Fruit fly (Drosophila melanogaster): ENCODE results near the gene CG16734.

The CG16734 gene

DNA sequence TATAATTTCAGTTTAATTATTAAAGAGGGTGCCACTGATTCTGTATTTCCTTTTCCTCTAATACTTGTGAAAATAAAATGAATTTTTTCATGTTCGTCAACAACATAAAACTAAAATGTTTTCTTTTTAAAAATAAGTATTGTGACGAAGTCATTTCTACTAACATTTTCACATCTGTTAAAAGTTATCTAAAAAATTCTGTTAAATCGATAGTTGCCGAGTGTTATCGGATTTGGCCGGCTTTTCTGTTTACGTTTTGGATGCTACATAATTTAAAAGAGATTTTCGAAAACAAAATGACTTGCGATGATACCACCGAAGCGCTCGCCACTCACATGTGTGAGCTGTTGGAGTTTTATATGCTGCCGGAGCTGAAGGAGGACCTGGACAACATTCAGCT is at the start of gene CG16734:
Gene CG16734, plus strand, starts transcription at position 255 of the 400 bp plus-strand sequence.
- no peak for TF ChIP-seq CG17801 (GFP tag; optimal IDR thresholded peaks at IDR 0.05; ENCODE audit: partially characterized antibody)

DNA sequence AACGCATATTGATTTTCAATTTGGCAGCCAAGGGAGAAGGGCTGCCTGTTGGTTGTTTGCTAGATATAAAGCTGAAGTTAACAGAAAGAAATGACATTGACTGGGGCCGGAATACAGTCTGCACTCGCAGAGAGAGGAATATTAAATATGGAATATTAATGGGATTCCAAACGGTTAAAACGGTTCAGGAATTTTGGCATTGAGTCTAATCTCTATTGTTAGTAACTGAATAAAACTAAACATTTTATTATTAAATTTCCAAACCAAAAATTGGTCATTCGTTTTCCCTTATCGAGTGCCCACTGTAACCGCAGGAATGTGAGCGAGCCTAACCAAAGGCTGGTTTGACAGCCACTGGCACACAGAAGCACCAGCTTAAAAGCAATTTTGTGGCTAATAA is 41.8 kb upstream of the CG16734 start:
- TF ChIP-seq CG17801 (GFP tag; optimal IDR thresholded peaks at IDR 0.05; ENCODE audit: partially characterized antibody) = no peak

DNA sequence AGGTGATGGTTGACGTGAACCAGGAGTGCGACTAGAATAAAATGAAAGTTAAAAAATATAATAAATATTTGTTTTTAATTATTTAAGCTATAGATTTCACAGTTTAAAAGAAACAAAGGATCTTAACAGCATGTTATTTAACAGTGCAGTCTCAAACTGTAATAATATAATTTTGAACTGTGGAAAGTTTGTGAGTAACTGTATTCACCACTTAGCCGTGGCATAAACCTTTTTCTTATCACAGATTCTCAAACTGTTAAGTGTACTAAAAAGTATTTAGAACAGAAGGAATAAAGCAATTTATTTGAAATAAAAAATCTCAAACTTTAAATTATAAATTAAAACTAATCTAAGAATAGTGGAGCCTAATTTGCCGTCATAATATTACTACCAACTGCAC is 40.6 kb upstream of the CG16734 start:
- TF ChIP-seq CG17801 (GFP tag; optimal IDR thresholded peaks at IDR 0.05; ENCODE audit: partially characterized antibody) = no peak

DNA sequence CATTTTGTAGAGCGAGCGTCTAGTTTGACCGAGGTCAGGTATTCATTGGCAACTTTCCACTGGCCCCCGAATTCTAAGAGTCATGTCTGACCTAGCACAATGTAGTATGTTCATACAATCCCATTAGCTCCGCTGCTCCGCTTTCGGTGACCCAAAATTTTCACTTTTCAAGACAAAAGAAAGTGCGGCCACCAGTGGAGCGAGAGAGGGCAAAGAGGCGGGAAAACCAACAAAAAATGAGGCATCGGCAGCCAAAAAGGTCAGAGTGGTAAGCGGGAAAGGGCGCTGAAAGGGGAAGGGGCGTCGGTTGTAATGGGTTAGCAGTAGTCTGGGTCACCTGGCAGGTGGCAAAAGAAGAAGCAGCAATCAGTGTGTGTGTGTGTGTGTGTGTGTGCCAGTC is 39.3 kb upstream of the CG16734 start:
- no peak for TF ChIP-seq CG17801 (GFP tag; optimal IDR thresholded peaks at IDR 0.05; ENCODE audit: partially characterized antibody)

DNA sequence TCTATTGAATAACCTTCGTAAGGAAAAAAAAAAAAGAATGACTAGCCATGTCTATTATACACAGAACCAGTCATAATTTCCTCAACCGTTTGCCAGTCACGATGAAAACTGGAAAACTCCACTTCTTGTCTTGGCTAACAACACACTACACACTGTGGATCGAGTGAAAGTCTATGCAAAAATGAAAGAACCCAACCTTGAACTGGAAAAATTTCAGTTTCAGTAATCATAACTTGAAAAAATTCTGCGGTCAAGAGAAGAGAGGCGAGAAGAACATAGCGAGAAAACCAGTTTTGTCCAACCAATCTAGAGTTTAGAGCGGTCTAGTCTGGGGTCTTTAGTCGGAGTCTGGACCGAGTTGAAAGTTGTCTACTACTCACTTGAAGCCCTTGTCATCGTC is 37.2 kb upstream of the CG16734 start:
- no peak for TF ChIP-seq CG17801 (GFP tag; optimal IDR thresholded peaks at IDR 0.05; ENCODE audit: partially characterized antibody)

DNA sequence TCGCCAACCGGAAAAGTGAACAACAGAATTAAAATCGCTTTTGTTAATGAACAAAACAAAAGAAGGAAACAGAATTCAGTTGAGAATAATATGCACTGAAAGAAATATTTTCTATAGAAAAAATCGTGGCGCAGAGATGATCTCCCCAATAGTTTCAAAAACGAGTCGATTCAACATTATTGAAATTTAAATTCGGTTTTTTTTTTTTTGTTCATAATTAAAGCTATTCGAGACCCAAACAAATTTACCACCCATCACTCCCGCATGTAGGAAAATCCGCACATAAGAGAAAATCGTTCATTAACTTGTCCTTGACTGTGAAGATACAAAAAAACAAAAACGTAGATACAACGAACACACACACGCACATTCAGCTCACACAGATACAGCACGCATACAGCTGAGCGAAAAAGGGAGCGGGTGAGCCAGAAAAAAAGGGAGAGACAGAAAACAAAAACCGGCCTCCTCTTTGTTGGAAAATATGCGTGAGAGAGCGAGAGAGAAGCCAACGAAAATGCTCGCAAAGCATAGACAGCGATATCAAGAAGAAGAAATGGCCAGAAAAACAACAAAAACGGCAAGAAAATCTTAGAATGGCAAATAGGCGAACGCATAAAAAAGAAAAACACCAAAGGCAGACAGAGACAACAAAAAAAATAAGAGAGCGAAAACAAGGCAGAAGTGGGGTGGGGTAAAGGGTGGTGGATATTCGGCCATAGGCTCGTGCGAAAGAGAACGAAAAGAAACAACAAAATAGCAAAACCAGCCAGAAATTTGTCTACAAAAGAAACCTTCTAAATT is 34.6 kb upstream of the CG16734 start:
- no peak for TF ChIP-seq CG17801 (GFP tag; optimal IDR thresholded peaks at IDR 0.05; ENCODE audit: partially characterized antibody)

DNA sequence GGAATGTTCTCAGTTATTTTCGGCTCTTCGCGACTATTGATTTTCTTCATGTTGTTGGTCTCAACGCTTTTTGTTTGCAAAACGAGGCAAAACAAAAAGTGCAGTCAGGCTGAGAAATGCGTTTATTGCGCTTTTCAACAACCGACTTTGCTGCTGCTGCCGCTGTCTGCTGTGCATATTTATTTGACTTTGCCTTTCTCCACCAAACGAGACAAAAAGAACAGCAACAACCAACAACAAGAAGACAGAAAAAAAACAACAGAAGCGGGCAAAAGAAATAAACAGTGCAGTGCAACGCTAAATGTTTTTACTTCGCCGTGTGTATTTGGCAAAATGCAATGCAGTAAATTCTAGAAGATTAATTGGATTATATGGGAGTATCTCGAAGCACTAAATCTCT is 32.5 kb upstream of the CG16734 start:
- TF ChIP-seq CG17801 (GFP tag; optimal IDR thresholded peaks at IDR 0.05; ENCODE audit: partially characterized antibody) = peak; percentile 81

DNA sequence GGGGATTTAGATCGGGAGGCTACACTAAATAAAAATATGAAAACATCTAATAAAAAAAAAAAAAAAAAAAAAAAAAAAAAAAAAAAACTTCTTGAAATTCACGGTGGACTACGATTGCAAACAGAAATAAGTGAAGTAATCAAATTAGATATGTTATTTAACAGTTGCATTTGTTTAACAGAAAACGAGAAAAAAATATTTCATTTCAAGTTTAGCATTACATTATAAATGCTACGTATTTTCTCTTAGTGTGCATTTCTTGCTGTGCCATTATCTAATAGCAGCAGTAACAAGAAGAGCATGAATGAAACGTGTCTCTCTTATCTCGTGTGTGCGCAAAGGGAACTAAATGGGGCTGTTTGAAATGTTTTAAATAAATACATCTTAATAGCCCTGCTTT is 30.0 kb upstream of the CG16734 start:
- TF ChIP-seq CG17801 (GFP tag; optimal IDR thresholded peaks at IDR 0.05; ENCODE audit: partially characterized antibody) = peak; percentile 12

DNA sequence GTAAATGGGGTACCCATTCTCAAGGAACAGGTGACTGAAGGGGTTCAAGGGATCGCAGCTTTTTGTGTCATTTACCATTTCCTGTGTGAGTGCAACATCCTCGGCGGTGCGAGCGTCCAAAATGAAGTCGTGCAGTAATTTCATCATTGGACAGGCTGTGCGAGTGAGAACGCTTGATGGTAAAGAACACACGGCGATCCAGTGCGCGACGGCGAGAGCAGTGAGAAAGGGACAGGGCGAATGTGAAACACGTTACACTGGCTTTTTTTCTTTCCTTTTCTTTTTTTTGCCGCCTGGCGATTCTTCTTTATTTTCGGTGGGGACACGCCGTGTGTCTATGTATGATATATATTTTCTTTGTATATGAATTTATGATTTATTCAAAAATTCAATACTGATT is 28.7 kb upstream of the CG16734 start:
- TF ChIP-seq CG17801 (GFP tag; optimal IDR thresholded peaks at IDR 0.05; ENCODE audit: partially characterized antibody) = no peak

DNA sequence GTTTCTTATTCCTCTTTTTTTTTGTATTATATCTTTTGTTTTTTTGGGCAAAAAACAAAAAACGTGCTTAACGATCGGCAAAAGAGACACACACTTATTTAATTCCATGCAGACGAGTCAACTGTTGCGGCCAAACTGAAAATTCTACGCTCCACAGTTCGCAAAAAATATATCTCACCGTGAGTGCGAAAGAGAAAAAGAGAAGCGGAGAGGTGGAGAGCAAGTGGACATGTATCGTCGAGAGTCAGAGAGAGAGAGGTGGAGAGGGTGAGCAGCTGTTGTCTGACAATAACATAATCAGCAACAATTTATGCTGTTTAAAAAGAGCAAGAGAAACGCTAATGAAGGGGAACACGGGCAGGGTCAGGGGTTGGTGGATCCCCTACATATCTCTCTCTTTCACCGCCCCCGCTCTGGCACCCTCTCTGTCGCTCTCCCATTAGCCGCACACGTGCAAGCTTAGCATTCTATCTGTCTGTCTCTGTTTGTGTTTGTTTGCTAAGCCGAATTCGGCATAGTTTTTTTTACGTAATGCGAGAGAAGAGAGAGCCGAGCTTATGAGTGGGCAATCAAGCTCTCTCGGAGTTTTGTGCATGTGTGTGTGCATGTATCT is 28.0 kb upstream of the CG16734 start:
- peak; percentile 91 for TF ChIP-seq CG17801 (GFP tag; optimal IDR thresholded peaks at IDR 0.05; ENCODE audit: partially characterized antibody)

DNA sequence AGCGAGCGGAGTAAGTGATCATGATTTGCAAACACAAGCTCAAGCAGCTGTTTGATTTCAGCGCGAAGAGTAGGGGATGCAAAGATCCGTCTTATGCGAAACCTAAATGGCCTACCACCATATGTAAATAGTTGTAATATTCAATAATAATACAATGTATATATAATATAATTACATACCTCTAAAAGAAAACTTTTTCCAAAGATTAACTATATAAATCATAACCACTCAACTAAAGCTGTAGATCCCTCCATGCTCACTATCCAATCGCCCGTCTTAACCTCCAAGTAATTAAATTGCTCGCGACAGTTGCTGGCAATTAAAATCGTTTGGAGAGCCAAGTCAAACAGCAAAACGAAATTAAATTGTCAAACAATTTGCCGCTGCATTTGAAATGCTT is 27.5 kb upstream of the CG16734 start:
- TF ChIP-seq CG17801 (GFP tag; optimal IDR thresholded peaks at IDR 0.05; ENCODE audit: partially characterized antibody) = peak; percentile 86

DNA sequence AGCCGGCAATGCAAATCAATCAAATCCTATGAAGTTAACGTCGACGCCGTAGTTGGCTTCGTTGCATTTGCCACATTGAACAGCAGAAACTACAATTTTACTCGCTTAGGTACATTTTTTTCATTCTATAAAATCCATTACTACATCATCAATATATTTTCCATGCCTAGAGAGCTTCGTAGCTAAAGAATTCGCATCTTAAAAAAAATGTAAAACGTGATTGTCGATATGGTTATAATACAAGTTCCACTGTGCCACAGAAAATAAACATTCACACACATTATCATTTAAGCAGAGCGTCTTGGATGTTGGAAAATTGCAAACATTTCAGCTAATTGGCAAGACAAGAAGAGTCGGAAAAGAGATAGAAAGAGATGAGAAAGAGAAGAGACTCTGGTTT is 26.9 kb upstream of the CG16734 start:
- TF ChIP-seq CG17801 (GFP tag; optimal IDR thresholded peaks at IDR 0.05; ENCODE audit: partially characterized antibody) = no peak

DNA sequence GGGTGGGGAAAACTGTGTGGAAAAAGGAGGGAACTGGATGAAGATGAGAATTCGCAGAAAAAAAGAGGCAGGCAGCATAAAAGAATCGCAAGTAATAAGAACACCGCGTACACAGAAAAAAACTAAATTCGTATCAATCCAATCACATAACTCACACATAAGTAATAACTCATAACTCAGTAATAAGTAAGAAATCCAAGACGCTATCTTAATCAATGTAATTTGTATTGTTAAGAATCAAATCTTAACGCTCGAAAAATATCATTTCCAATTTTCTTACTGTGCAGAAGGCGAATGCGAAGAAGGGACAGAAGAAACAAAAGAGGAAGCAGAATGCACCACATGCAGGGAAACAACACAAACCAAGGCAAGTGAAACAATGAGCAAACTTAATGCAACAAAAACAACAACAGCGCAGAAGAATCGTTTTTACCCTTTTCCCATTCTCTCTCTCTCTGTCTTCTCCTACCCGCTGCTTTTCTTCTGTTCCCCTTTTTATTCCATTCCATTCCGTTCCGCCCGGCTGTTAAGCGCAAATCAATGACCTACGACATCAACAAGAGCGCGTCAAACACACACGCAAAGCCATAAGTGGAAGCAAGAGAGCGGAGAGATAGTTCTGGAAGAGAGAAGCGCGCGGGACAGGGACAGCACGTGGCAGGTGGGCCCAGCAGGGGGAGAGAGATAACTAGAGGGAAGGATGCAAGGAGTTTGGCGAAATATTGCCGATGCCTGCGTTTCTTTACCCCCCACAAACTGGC is 25.6 kb upstream of the CG16734 start:
- TF ChIP-seq CG17801 (GFP tag; optimal IDR thresholded peaks at IDR 0.05; ENCODE audit: partially characterized antibody) = peak; percentile 95

DNA sequence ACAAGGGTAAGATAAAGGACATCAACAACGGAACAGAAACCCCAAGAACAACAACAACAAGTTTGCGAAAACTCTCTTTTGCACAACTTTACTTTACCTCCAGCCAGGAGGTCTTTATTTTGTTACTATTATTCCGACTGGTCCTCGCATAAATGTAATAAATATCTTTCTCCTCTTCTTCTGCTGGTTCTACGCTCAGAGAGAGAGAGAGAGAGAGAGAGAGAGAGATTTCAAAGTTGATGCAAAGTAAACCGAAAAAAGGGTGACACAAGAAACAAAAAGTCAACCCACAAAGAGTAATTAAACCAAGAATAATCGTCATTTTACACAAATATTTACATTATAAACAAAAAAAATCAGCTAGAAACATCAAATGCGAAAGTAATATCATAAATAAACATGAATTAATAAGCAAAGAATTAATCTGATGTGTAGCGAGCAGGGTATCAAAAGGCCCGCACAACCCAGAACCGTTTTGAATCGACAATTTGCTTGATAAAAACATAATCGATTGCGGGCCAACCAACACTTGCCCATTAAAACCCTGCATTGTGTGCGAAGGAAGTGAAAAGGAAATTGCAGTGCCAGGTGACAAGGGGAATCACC is 24.8 kb upstream of the CG16734 start:
- peak; percentile 48 for TF ChIP-seq CG17801 (GFP tag; optimal IDR thresholded peaks at IDR 0.05; ENCODE audit: partially characterized antibody)

DNA sequence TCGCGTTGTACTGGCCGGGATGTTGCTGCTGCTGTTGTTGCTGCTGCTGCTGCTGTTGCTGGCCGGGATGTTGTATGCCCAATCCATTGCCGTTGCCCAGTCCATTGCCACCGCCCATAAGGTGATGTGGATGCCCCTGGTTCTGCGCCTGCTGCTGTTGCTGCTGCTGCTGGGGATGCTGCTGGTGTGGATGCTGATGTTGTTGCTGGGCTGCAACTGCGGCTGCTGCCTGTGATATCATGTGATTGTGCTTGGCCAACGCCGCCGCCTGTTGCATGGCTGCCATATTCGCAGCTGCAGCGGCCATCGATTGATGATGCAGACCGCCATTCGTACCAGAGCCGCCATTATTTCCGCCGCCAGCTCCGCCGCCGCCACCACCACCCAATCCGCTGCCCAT is 22.5 kb upstream of the CG16734 start:
- no peak for TF ChIP-seq CG17801 (GFP tag; optimal IDR thresholded peaks at IDR 0.05; ENCODE audit: partially characterized antibody)
